Worm (Caenorhabditis elegans) whole organism, L3 larva: ENCODE results near the gene dro-1.
"Not testable (repeated sequence)": the region's sequence is repeated elsewhere in the genome, so short reads cannot be mapped to it uniquely, and the experiment has no call there.

ENCODE experiments used
- ama-1 ChIP-seq: fragments of 150-350 bp; optimal IDR thresholded peaks from 2 replicates; lab custom pipeline; 2018
- ceh-28 ChIP-seq: fragments of 150-350 bp; optimal IDR thresholded peaks from 2 replicates; lab custom pipeline; 2014; ENCODE audit warnings: missing biosample characterization, missing genetic modification reagents, missing genetic modification characterization
- daf-12 ChIP-seq: fragments of 150-350 bp; optimal IDR thresholded peaks from 2 replicates; lab custom pipeline; 2014; ENCODE audit warnings: missing biosample characterization, missing genetic modification reagents, missing genetic modification characterization
- fos-1 ChIP-seq: fragments of 150-350 bp; optimal IDR thresholded peaks from 2 replicates; lab custom pipeline; 2014; ENCODE audit warnings: missing biosample characterization, missing genetic modification characterization
- nhr-23 ChIP-seq: fragments of 150-350 bp; optimal IDR thresholded peaks from 2 replicates; lab custom pipeline; 2014; ENCODE audit warnings: missing biosample characterization, missing genetic modification reagents, missing genetic modification characterization
- nhr-76 ChIP-seq: fragments of 150-350 bp; sonication (generic microtip); optimal IDR thresholded peaks from 5 replicates; lab custom pipeline; 2014; ENCODE audit warnings: missing biosample characterization, missing genetic modification characterization
- nhr-77 ChIP-seq: fragments of 150-350 bp; optimal IDR thresholded peaks from 2 replicates; lab custom pipeline; 2014; ENCODE audit warnings: missing biosample characterization, missing genetic modification characterization
- pha-4 ChIP-seq: fragments of 150-350 bp; optimal IDR thresholded peaks from 2 replicates; lab custom pipeline; 2014; ENCODE audit warnings: missing biosample characterization, missing genetic modification reagents, missing genetic modification characterization
- ztf-11 ChIP-seq: fragments of 150-350 bp; optimal IDR thresholded peaks from 2 replicates; lab custom pipeline; 2014; ENCODE audit warnings: missing biosample characterization, missing genetic modification characterization

DNA sequence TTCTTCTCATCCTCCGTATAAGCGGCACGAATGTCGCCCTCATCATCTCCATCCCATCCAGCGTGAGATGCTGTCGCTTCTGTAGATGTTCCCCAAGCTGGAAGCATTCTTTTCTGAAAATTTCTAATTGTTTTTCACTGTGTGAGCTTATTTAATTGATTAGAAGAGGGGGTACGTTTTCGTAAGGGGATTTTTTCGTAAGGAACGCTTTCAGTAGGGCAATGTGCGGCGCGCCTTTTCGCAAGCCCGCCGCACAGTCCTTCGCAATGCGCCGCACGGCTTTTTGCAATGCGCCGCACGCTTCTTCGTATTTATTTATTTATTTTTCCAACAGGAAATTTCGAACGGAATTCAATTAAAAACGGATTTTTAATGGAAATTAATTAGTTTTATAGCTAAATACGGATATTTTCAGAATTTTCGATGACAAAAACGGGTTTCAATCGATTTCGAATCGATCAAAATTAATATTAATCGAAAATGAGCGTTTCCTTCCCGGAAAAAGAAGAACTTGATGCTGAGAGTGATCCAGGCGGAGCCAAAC is 49.4 kb upstream of the dro-1 start, which contains the start of gene set-25:
- TF ChIP-seq pha-4 (tag; lab: Kevin White, UChicago); nhr-23 (tag; lab: Kevin White, UChicago); nhr-77 (tag; lab: Kevin White, UChicago); ztf-11 (tag; lab: Kevin White, UChicago); ama-1 (lab: Kevin White, UChicago); daf-12; nhr-76 (tag; lab: Kevin White, UChicago); fos-1: not testable (repeated sequence)
- TF ChIP-seq ceh-28 = peak; percentile 10
